Worm (Caenorhabditis elegans) whole organism, young adult: ENCODE data around the gene T26C5.5.
A peak's percentile ranks its signal among the peaks of the same experiment; 100 is the strongest.

ENCODE experiments used
- B0261.1 ChIP-seq: sonication (generic microtip); optimal IDR thresholded peaks from 2 replicates; lab custom pipeline; 2016; ENCODE audit warnings: mild to moderate bottlenecking, missing genetic modification characterization, moderate library complexity, missing compliant biosample characterization
- D2030.7 ChIP-seq: fragments of 200-800 bp; sonication (Bioruptor generic); IDR thresholded peaks from 2 replicates; pipeline ENCODE4 v1.3.6; 2022; ENCODE audit warnings: missing genetic modification reagents, missing genetic modification characterization, missing compliant biosample characterization
- F22D6.2 ChIP-seq: sonication (generic microtip); optimal IDR thresholded peaks from 2 replicates; lab custom pipeline; 2016; ENCODE audit warnings: mild to moderate bottlenecking, missing genetic modification characterization, missing compliant biosample characterization
- F23B12.7 ChIP-seq: sonication (generic microtip); optimal IDR thresholded peaks from 2 replicates; lab custom pipeline; 2017; ENCODE audit warnings: missing genetic modification characterization, mild to moderate bottlenecking, missing compliant biosample characterization, antibody characterized with exemption, moderate library complexity; ENCODE audit not compliant: insufficient read depth
- F33H1.4 ChIP-seq: fragments of 200-800 bp; sonication (Bioruptor generic); IDR thresholded peaks from 2 replicates; pipeline ENCODE4 v1.3.6; 2022; ENCODE audit warnings: missing genetic modification reagents, missing genetic modification characterization, missing compliant biosample characterization
- F55B11.4 ChIP-seq: sonication (generic microtip); optimal IDR thresholded peaks from 2 replicates; lab custom pipeline; 2016; ENCODE audit warnings: missing compliant biosample characterization, missing genetic modification characterization, borderline replicate concordance; ENCODE audit not compliant: insufficient read depth
- Y56A3A.18 ChIP-seq: fragments of 200-800 bp; sonication (Bioruptor generic); IDR thresholded peaks from 2 replicates; pipeline ENCODE4 v1.3.6; 2022; ENCODE audit warnings: missing genetic modification reagents, missing genetic modification characterization, missing compliant biosample characterization
- Y79H2A.3 ChIP-seq: fragments of 200-800 bp; sonication (Bioruptor generic); conservative IDR thresholded peaks from 2 replicates; pipeline ENCODE4 v1.3.6; 2022; ENCODE audit warnings: missing genetic modification reagents, missing genetic modification characterization, missing compliant biosample characterization
- ZK185.1 ChIP-seq: sonication (generic microtip); optimal IDR thresholded peaks from 2 replicates; lab custom pipeline; 2016; ENCODE audit warnings: mild to moderate bottlenecking, missing genetic modification characterization, missing compliant biosample characterization; ENCODE audit not compliant: poor library complexity, severe bottlenecking
- aptf-2 ChIP-seq: fragments of 200-800 bp; sonication (Bioruptor generic); conservative IDR thresholded peaks from 2 replicates; pipeline ENCODE4 v1.3.6; 2022; ENCODE audit warnings: missing genetic modification reagents, missing genetic modification characterization, missing compliant biosample characterization
- atf-7 ChIP-seq: sonication (generic microtip); optimal IDR thresholded peaks from 2 replicates; lab custom pipeline; 2017; ENCODE audit warnings: mild to moderate bottlenecking, missing genetic modification characterization, missing compliant biosample characterization
- attf-6 ChIP-seq: fragments of 200-800 bp; sonication (Bioruptor generic); IDR thresholded peaks from 2 replicates; pipeline ENCODE4 v1.3.6; 2022; ENCODE audit warnings: missing genetic modification reagents, missing genetic modification characterization, missing compliant biosample characterization
- bed-2 ChIP-seq: fragments of 200-800 bp; sonication (Bioruptor generic); IDR thresholded peaks from 2 replicates; pipeline ENCODE4 v1.3.6; 2022; ENCODE audit warnings: missing genetic modification reagents, missing genetic modification characterization, missing compliant biosample characterization
- ccch-3 ChIP-seq: fragments of 200-800 bp; sonication (Bioruptor generic); optimal IDR thresholded peaks from 2 replicates; lab custom pipeline; 2018; ENCODE audit warnings: mild to moderate bottlenecking, missing genetic modification characterization, missing compliant biosample characterization
- cebp-1 ChIP-seq, 2 experiments: fragments of 200-800 bp in 1 of 2; sonication (Bioruptor generic) in 1 of 2; sonication (generic microtip) in 1 of 2; IDR thresholded peaks in 1 of 2; optimal IDR thresholded peaks in 1 of 2; 2 replicates each; pipeline versions ENCODE4 v1.3.6 to Lab custom; 2017 to 2022; ENCODE audit warnings: missing compliant biosample characterization in 2 of 2, missing genetic modification characterization in 2 of 2, mild to moderate bottlenecking in 1 of 2, missing genetic modification reagents in 1 of 2, moderate library complexity in 1 of 2
- cebp-2 ChIP-seq: fragments of 200-800 bp; sonication (Bioruptor generic); IDR thresholded peaks from 2 replicates; pipeline ENCODE4 v1.3.6; 2022; ENCODE audit warnings: missing genetic modification characterization, missing compliant biosample characterization
- ceh-91 ChIP-seq: fragments of 200-800 bp; sonication (Bioruptor generic); IDR thresholded peaks from 2 replicates; pipeline ENCODE4 v1.3.6; 2022; ENCODE audit warnings: missing genetic modification reagents, missing genetic modification characterization, missing compliant biosample characterization
- dox-1 ChIP-seq: fragments of 200-800 bp; sonication (Bioruptor generic); IDR thresholded peaks from 2 replicates; pipeline ENCODE4 v1.3.6; 2022; ENCODE audit warnings: missing genetic modification reagents, missing genetic modification characterization, missing compliant biosample characterization
- efl-1 ChIP-seq: fragments of 150-350 bp; optimal IDR thresholded peaks from 2 replicates; lab custom pipeline; 2014; ENCODE audit warnings: missing biosample characterization, missing genetic modification reagents, missing genetic modification characterization
- egl-44 ChIP-seq: fragments of 200-800 bp; sonication (Bioruptor generic); IDR thresholded peaks from 2 replicates; pipeline ENCODE4 v1.3.6; 2022; ENCODE audit warnings: missing genetic modification reagents, missing genetic modification characterization, missing compliant biosample characterization
- gei-17 ChIP-seq: fragments of 200-800 bp; sonication (Bioruptor generic); optimal IDR thresholded peaks from 2 replicates; lab custom pipeline; 2018; ENCODE audit warnings: mild to moderate bottlenecking, missing genetic modification characterization, missing compliant biosample characterization
- him-1 ChIP-seq: sonication (generic microtip); optimal IDR thresholded peaks from 2 replicates; lab custom pipeline; 2016; ENCODE audit warnings: missing genotype, missing genetic modification reagents, missing genetic modification characterization, missing compliant biosample characterization
- hmg-20 ChIP-seq: fragments of 200-800 bp; sonication (Bioruptor generic); IDR thresholded peaks from 2 replicates; pipeline ENCODE4 v1.3.6; 2022; ENCODE audit warnings: missing genetic modification reagents, missing genetic modification characterization, missing compliant biosample characterization
- hsf-1 ChIP-seq: fragments of 200-800 bp; sonication (Bioruptor generic); IDR thresholded peaks from 2 replicates; pipeline ENCODE4 v1.3.6; 2022; ENCODE audit warnings: missing genetic modification reagents, missing genetic modification characterization, missing compliant biosample characterization
- lin-26 ChIP-seq: fragments of 200-800 bp; sonication (Bioruptor generic); IDR thresholded peaks from 2 replicates; pipeline ENCODE4 v1.3.6; 2022; ENCODE audit warnings: missing genetic modification reagents, missing genetic modification characterization, missing compliant biosample characterization
- lin-40 ChIP-seq: sonication (generic microtip); optimal IDR thresholded peaks from 2 replicates; lab custom pipeline; 2016; ENCODE audit warnings: missing genetic modification characterization, mild to moderate bottlenecking, missing compliant biosample characterization, missing genotype, missing genetic modification reagents
- lin-54 ChIP-seq: fragments of 200-800 bp; sonication (Bioruptor generic); optimal IDR thresholded peaks from 2 replicates; lab custom pipeline; 2018; ENCODE audit warnings: mild to moderate bottlenecking, missing genetic modification characterization, missing compliant biosample characterization
- lir-1 ChIP-seq: fragments of 200-800 bp; sonication (Bioruptor generic); conservative IDR thresholded peaks from 2 replicates; pipeline ENCODE4 v1.3.6; 2022; ENCODE audit warnings: missing genetic modification reagents, missing genetic modification characterization, missing compliant biosample characterization
- lsl-1 ChIP-seq: fragments of 200-800 bp; sonication (Bioruptor generic); optimal IDR thresholded peaks from 2 replicates; lab custom pipeline; 2018; ENCODE audit warnings: mild to moderate bottlenecking, missing genetic modification characterization, moderate library complexity, missing compliant biosample characterization
- lsy-27 ChIP-seq: sonication (generic microtip); optimal IDR thresholded peaks from 2 replicates; lab custom pipeline; 2017; ENCODE audit warnings: missing genetic modification characterization, mild to moderate bottlenecking, missing compliant biosample characterization, antibody characterized with exemption, missing genotype, borderline replicate concordance; ENCODE audit not compliant: insufficient read depth
- madf-10 ChIP-seq: sonication (generic microtip); optimal IDR thresholded peaks from 2 replicates; lab custom pipeline; 2016; ENCODE audit warnings: mild to moderate bottlenecking, missing genetic modification characterization, missing compliant biosample characterization
- madf-8 ChIP-seq: fragments of 200-800 bp; sonication (Bioruptor generic); conservative IDR thresholded peaks from 2 replicates; pipeline ENCODE4 v1.3.6; 2022; ENCODE audit warnings: missing genetic modification reagents, missing genetic modification characterization, missing compliant biosample characterization
- mel-28 ChIP-seq: sonication (generic microtip); optimal IDR thresholded peaks from 2 replicates; lab custom pipeline; 2016; ENCODE audit warnings: borderline replicate concordance, mild to moderate bottlenecking, missing genetic modification characterization, missing compliant biosample characterization
- mes-4 ChIP-seq: sonication (generic microtip); optimal IDR thresholded peaks from 2 replicates; lab custom pipeline; 2016; ENCODE audit warnings: missing genotype, missing genetic modification characterization, missing compliant biosample characterization
- nfya-2 ChIP-seq: fragments of 200-800 bp; sonication (Bioruptor generic); IDR thresholded peaks from 2 replicates; pipeline ENCODE4 v1.3.6; 2022; ENCODE audit warnings: missing genetic modification reagents, missing genetic modification characterization, missing compliant biosample characterization
- nhr-27 ChIP-seq: fragments of 200-800 bp; sonication (Bioruptor generic); optimal IDR thresholded peaks from 2 replicates; lab custom pipeline; 2018; ENCODE audit warnings: mild to moderate bottlenecking, missing genetic modification characterization, moderate library complexity, missing compliant biosample characterization
- nhr-80 ChIP-seq: sonication (generic microtip); optimal IDR thresholded peaks from 2 replicates; lab custom pipeline; 2016; ENCODE audit warnings: missing genetic modification characterization, missing compliant biosample characterization
- nhr-90 ChIP-seq: sonication (generic microtip); optimal IDR thresholded peaks from 2 replicates; lab custom pipeline; 2016; ENCODE audit warnings: missing genotype, mild to moderate bottlenecking, missing genetic modification characterization, missing compliant biosample characterization
- pha-4 ChIP-seq: fragments of 150-350 bp; sonication (generic microtip); optimal IDR thresholded peaks from 2 replicates; lab custom pipeline; 2014; ENCODE audit warnings: missing biosample characterization, missing genetic modification reagents, missing genetic modification characterization
- snpc-4 ChIP-seq, 5 experiments: fragments of 150-350 bp in 1 of 5; sonication (generic microtip) in 4 of 5; optimal IDR thresholded peaks; 2 replicates each; lab custom pipeline; 2014 to 2018; ENCODE audit warnings: missing genetic modification characterization in 5 of 5, missing biosample characterization in 3 of 5, antibody characterized with exemption in 2 of 5, mild to moderate bottlenecking in 2 of 5, missing compliant biosample characterization in 2 of 5, missing genotype in 2 of 5, moderate library complexity in 2 of 5, missing genetic modification reagents in 1 of 5
- sptf-2 ChIP-seq: fragments of 200-800 bp; sonication (Bioruptor generic); optimal IDR thresholded peaks from 2 replicates; lab custom pipeline; 2018; ENCODE audit warnings: mild to moderate bottlenecking, missing genetic modification characterization, missing compliant biosample characterization
- unc-130 ChIP-seq: sonication (generic microtip); optimal IDR thresholded peaks from 2 replicates; lab custom pipeline; 2016; ENCODE audit warnings: missing genetic modification reagents, missing genetic modification characterization, missing compliant biosample characterization
- xnd-1 ChIP-seq: sonication (generic microtip); optimal IDR thresholded peaks from 2 replicates; lab custom pipeline; 2016; ENCODE audit warnings: missing genotype, missing genetic modification reagents, missing genetic modification characterization, missing compliant biosample characterization
- ztf-28 ChIP-seq: fragments of 200-800 bp; sonication (Bioruptor generic); IDR thresholded peaks from 2 replicates; pipeline ENCODE4 v1.3.6; 2022; ENCODE audit warnings: missing genetic modification reagents, missing genetic modification characterization, missing compliant biosample characterization
- ztf-3 ChIP-seq: fragments of 200-800 bp; sonication (Bioruptor generic); optimal IDR thresholded peaks from 2 replicates; lab custom pipeline; 2018; ENCODE audit warnings: mild to moderate bottlenecking, missing genetic modification characterization, missing compliant biosample characterization
- ztf-6 ChIP-seq: fragments of 200-800 bp; sonication (Bioruptor generic); IDR thresholded peaks from 2 replicates; pipeline ENCODE4 v1.3.6; 2022; ENCODE audit warnings: missing genetic modification reagents, missing genetic modification characterization, missing compliant biosample characterization

The T26C5.5 gene

DNA sequence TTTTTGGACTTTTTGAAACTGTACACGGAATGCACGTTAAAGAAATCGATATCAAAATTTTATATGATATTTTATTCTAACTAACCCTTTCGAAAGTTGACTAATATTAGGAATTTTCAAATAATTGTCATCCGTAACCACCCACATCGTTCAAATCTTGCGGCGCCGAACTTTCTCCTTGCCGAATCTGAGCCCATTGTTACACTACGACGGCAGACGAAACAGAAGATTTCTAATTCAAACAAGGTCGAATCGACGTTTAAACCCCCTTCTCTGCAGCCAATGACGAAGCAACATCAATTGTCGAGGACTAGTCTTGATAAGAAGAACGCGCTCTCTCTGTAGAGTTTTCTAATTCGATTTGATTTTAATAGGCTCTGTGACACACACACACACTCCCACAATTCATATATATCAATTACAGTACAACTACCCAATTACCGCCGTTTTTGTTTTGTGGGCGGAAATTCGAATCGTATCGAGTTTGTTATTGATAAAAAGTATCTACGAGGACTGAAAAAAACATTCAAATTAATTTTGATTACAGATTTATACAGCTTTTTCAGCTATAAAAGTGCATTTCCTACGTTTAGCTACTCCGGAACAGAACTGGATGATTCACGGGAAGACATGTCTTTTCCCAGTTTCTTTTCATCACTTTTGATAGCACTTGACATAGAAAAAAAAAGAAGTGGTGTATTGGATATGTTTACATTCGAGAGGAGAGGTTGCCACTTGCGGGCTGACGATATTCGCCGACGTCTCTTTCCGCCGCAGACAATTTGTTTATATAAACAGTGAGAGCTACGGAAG lies 38.0 kb upstream of the T26C5.5 start:
- TF ChIP-seq snpc-4 (GFP tag; optimal IDR thresholded peaks at IDR 0.05; lab: Kevin White, UChicago) (no peak), snpc-4 (tag; optimal IDR thresholded peaks at IDR 0.05; lab: Kevin White, UChicago) (no peak), Y79H2A.3 (GFP tag; lab: Robert Waterston, UW) (no peak), nhr-27 (tag; lab: Kevin White, UChicago) (no peak), aptf-2 (no peak), unc-130 (GFP tag; lab: Kevin White, UChicago) (no peak), ztf-3 (GFP tag; lab: Kevin White, UChicago) (no peak), madf-10 (tag; lab: Kevin White, UChicago) (peak; percentile 64), F23B12.7 (no peak), nhr-90 (no peak), Y56A3A.18 (peak; percentile 38; the same call in 1 of the 2 replicates), ccch-3 (no peak), mel-28 (tag; lab: Kevin White, UChicago) (no peak), him-1 (tag; lab: Kevin White, UChicago) (no peak), egl-44 (GFP tag; lab: Robert Waterston, UW) (no peak), ztf-6 (no peak), hsf-1 (GFP tag; lab: Robert Waterston, UW) (no peak), lir-1 (GFP tag; lab: Robert Waterston, UW) (no peak), lin-26 (GFP tag; lab: Robert Waterston, UW) (peak; percentile 68), cebp-1 (GFP tag; IDR thresholded peaks at IDR 0.05; lab: Robert Waterston, UW) (no peak), cebp-1 (tag; optimal IDR thresholded peaks at IDR 0.05; lab: Kevin White, UChicago) (no peak), atf-7 (tag; lab: Kevin White, UChicago) (no peak), lin-40 (tag; lab: Kevin White, UChicago) (no peak), nfya-2 (GFP tag; lab: Robert Waterston, UW) (no peak), F22D6.2 (tag; lab: Kevin White, UChicago) (no peak), nhr-80 (peak; percentile 11), mes-4 (tag; lab: Kevin White, UChicago) (no peak), attf-6 (no peak), xnd-1 (no peak), ztf-28 (GFP tag; lab: Robert Waterston, UW) (no peak), B0261.1 (tag; lab: Kevin White, UChicago) (no peak), gei-17 (no peak), pha-4 (tag; lab: Kevin White, UChicago) (no peak), ZK185.1 (tag; lab: Kevin White, UChicago) (peak; percentile 19), bed-2 (GFP tag; lab: Robert Waterston, UW) (no peak), D2030.7 (GFP tag; lab: Robert Waterston, UW) (no peak), ceh-91 (no peak), lsl-1 (GFP tag; lab: Kevin White, UChicago) (no peak), lin-54 (GFP tag; lab: Kevin White, UChicago) (no peak), F33H1.4 (GFP tag; lab: Robert Waterston, UW) (no peak), dox-1 (GFP tag; lab: Robert Waterston, UW) (no peak), F55B11.4 (no peak), cebp-2 (GFP tag; lab: Robert Waterston, UW) (no peak), sptf-2 (GFP tag; lab: Kevin White, UChicago) (no peak), efl-1 (GFP tag; lab: Kevin White, UChicago) (no peak), lsy-27 (tag; lab: Kevin White, UChicago) (no peak), madf-8 (GFP tag; lab: Robert Waterston, UW) (no peak), hmg-20 (no peak)
